Worm (Caenorhabditis elegans) whole organism, young adult: ENCODE results near the gene ify-1.

ENCODE experiments used
- C17E4.6 ChIP-seq: fragments of 200-800 bp; sonication (Bioruptor generic); IDR thresholded peaks from 2 replicates; pipeline ENCODE4 v1.3.6; 2022; ENCODE audit warnings: missing genetic modification reagents, missing genetic modification characterization, missing compliant biosample characterization
- F39B2.1 ChIP-seq: fragments of 200-800 bp; sonication (Bioruptor generic); IDR thresholded peaks from 2 replicates; pipeline ENCODE4 v1.3.6; 2022; ENCODE audit warnings: missing genetic modification reagents, missing genetic modification characterization, missing compliant biosample characterization
- F49E8.2 ChIP-seq: sonication (generic microtip); optimal IDR thresholded peaks from 3 replicates; lab custom pipeline; 2017; ENCODE audit warnings: missing genetic modification characterization, mild to moderate bottlenecking, missing compliant biosample characterization, antibody characterized with exemption, moderate library complexity; ENCODE audit not compliant: insufficient read depth
- F55B11.4 ChIP-seq: sonication (generic microtip); optimal IDR thresholded peaks from 2 replicates; lab custom pipeline; 2016; ENCODE audit warnings: missing compliant biosample characterization, missing genetic modification characterization, borderline replicate concordance; ENCODE audit not compliant: insufficient read depth
- T07F8.4 ChIP-seq: sonication (generic microtip); optimal IDR thresholded peaks from 2 replicates; lab custom pipeline; 2016; ENCODE audit warnings: mild to moderate bottlenecking, missing genetic modification characterization, moderate library complexity, missing compliant biosample characterization
- Y56A3A.18 ChIP-seq: fragments of 200-800 bp; sonication (Bioruptor generic); IDR thresholded peaks from 2 replicates; pipeline ENCODE4 v1.3.6; 2022; ENCODE audit warnings: missing genetic modification reagents, missing genetic modification characterization, missing compliant biosample characterization
- Y67H2A.10 ChIP-seq: fragments of 200-800 bp; sonication (Bioruptor generic); conservative IDR thresholded peaks from 2 replicates; pipeline ENCODE4 v1.3.6; 2022; ENCODE audit warnings: missing genetic modification reagents, missing genetic modification characterization, missing compliant biosample characterization
- Y95B8A.8 ChIP-seq: fragments of 200-800 bp; sonication (Bioruptor generic); IDR thresholded peaks from 2 replicates; pipeline ENCODE4 v1.3.6; 2022; ENCODE audit warnings: missing genetic modification reagents, missing genetic modification characterization, missing compliant biosample characterization
- ZK185.1 ChIP-seq: sonication (generic microtip); optimal IDR thresholded peaks from 2 replicates; lab custom pipeline; 2016; ENCODE audit warnings: mild to moderate bottlenecking, missing genetic modification characterization, missing compliant biosample characterization; ENCODE audit not compliant: poor library complexity, severe bottlenecking
- aptf-2 ChIP-seq: fragments of 200-800 bp; sonication (Bioruptor generic); conservative IDR thresholded peaks from 2 replicates; pipeline ENCODE4 v1.3.6; 2022; ENCODE audit warnings: missing genetic modification reagents, missing genetic modification characterization, missing compliant biosample characterization
- aptf-3 ChIP-seq: fragments of 200-800 bp; sonication (Bioruptor generic); IDR thresholded peaks from 2 replicates; pipeline ENCODE4 v1.3.6; 2022; ENCODE audit warnings: missing genetic modification characterization, missing compliant biosample characterization
- atf-7 ChIP-seq: sonication (generic microtip); optimal IDR thresholded peaks from 2 replicates; lab custom pipeline; 2017; ENCODE audit warnings: mild to moderate bottlenecking, missing genetic modification characterization, missing compliant biosample characterization
- bed-2 ChIP-seq: fragments of 200-800 bp; sonication (Bioruptor generic); IDR thresholded peaks from 2 replicates; pipeline ENCODE4 v1.3.6; 2022; ENCODE audit warnings: missing genetic modification reagents, missing genetic modification characterization, missing compliant biosample characterization
- ccch-3 ChIP-seq: fragments of 200-800 bp; sonication (Bioruptor generic); optimal IDR thresholded peaks from 2 replicates; lab custom pipeline; 2018; ENCODE audit warnings: mild to moderate bottlenecking, missing genetic modification characterization, missing compliant biosample characterization
- cebp-1 ChIP-seq, 2 experiments: fragments of 200-800 bp in 1 of 2; sonication (Bioruptor generic) in 1 of 2; sonication (generic microtip) in 1 of 2; IDR thresholded peaks in 1 of 2; optimal IDR thresholded peaks in 1 of 2; 2 replicates each; pipeline versions ENCODE4 v1.3.6 to Lab custom; 2017 to 2022; ENCODE audit warnings: missing compliant biosample characterization in 2 of 2, missing genetic modification characterization in 2 of 2, mild to moderate bottlenecking in 1 of 2, missing genetic modification reagents in 1 of 2, moderate library complexity in 1 of 2
- ceh-58 ChIP-seq: fragments of 200-800 bp; sonication (Bioruptor generic); IDR thresholded peaks from 2 replicates; pipeline ENCODE4 v1.3.6; 2022; ENCODE audit warnings: missing genetic modification characterization, missing compliant biosample characterization
- ceh-79 ChIP-seq: sonication (generic microtip); optimal IDR thresholded peaks from 2 replicates; lab custom pipeline; 2017; ENCODE audit warnings: mild to moderate bottlenecking, missing genetic modification characterization, missing compliant biosample characterization
- ceh-91 ChIP-seq: fragments of 200-800 bp; sonication (Bioruptor generic); IDR thresholded peaks from 2 replicates; pipeline ENCODE4 v1.3.6; 2022; ENCODE audit warnings: missing genetic modification reagents, missing genetic modification characterization, missing compliant biosample characterization
- chd-7 ChIP-seq: sonication (generic microtip); optimal IDR thresholded peaks from 2 replicates; lab custom pipeline; 2016; ENCODE audit warnings: mild to moderate bottlenecking, missing genetic modification characterization, moderate library complexity, missing compliant biosample characterization
- dpl-1 ChIP-seq: fragments of 150-350 bp; optimal IDR thresholded peaks from 2 replicates; lab custom pipeline; 2014; ENCODE audit warnings: missing biosample characterization, missing genetic modification reagents, missing genetic modification characterization
- efl-1 ChIP-seq: fragments of 150-350 bp; optimal IDR thresholded peaks from 2 replicates; lab custom pipeline; 2014; ENCODE audit warnings: missing biosample characterization, missing genetic modification reagents, missing genetic modification characterization
- egrh-3 ChIP-seq: fragments of 200-800 bp; sonication (Bioruptor generic); IDR thresholded peaks from 2 replicates; pipeline ENCODE4 v1.3.6; 2022; ENCODE audit warnings: missing genetic modification reagents, missing genetic modification characterization, missing compliant biosample characterization
- hlh-12 ChIP-seq: sonication (generic microtip); optimal IDR thresholded peaks from 2 replicates; lab custom pipeline; 2016; ENCODE audit warnings: missing genetic modification characterization, missing compliant biosample characterization
- hlh-26 ChIP-seq: fragments of 200-800 bp; sonication (Bioruptor generic); conservative IDR thresholded peaks from 2 replicates; pipeline ENCODE4 v1.3.6; 2022; ENCODE audit warnings: missing genetic modification reagents, missing genetic modification characterization, missing compliant biosample characterization
- hsf-1 ChIP-seq: fragments of 200-800 bp; sonication (Bioruptor generic); IDR thresholded peaks from 2 replicates; pipeline ENCODE4 v1.3.6; 2022; ENCODE audit warnings: missing genetic modification reagents, missing genetic modification characterization, missing compliant biosample characterization
- lin-26 ChIP-seq: fragments of 200-800 bp; sonication (Bioruptor generic); IDR thresholded peaks from 2 replicates; pipeline ENCODE4 v1.3.6; 2022; ENCODE audit warnings: missing genetic modification reagents, missing genetic modification characterization, missing compliant biosample characterization
- lin-35 ChIP-seq, 3 experiments: fragments of 150-350 bp in 2 of 3; sonication (generic microtip) in 1 of 3; optimal IDR thresholded peaks; 2 replicates each; lab custom pipeline; 2014 to 2018; ENCODE audit warnings: missing biosample characterization in 3 of 3, missing genetic modification characterization in 3 of 3, missing genetic modification reagents in 3 of 3
- madf-10 ChIP-seq: sonication (generic microtip); optimal IDR thresholded peaks from 2 replicates; lab custom pipeline; 2016; ENCODE audit warnings: mild to moderate bottlenecking, missing genetic modification characterization, missing compliant biosample characterization
- mcd-1 ChIP-seq: fragments of 200-800 bp; sonication (Bioruptor generic); IDR thresholded peaks from 2 replicates; pipeline ENCODE4 v1.3.6; 2022; ENCODE audit warnings: missing genetic modification reagents, missing genetic modification characterization, missing compliant biosample characterization
- mes-4 ChIP-seq: sonication (generic microtip); optimal IDR thresholded peaks from 2 replicates; lab custom pipeline; 2016; ENCODE audit warnings: missing genotype, missing genetic modification characterization, missing compliant biosample characterization
- nfya-2 ChIP-seq: fragments of 200-800 bp; sonication (Bioruptor generic); IDR thresholded peaks from 2 replicates; pipeline ENCODE4 v1.3.6; 2022; ENCODE audit warnings: missing genetic modification reagents, missing genetic modification characterization, missing compliant biosample characterization
- nhr-27 ChIP-seq: fragments of 200-800 bp; sonication (Bioruptor generic); optimal IDR thresholded peaks from 2 replicates; lab custom pipeline; 2018; ENCODE audit warnings: mild to moderate bottlenecking, missing genetic modification characterization, moderate library complexity, missing compliant biosample characterization
- pha-4 ChIP-seq: fragments of 150-350 bp; sonication (generic microtip); optimal IDR thresholded peaks from 2 replicates; lab custom pipeline; 2014; ENCODE audit warnings: missing biosample characterization, missing genetic modification reagents, missing genetic modification characterization
- rcor-1 ChIP-seq: fragments of 200-800 bp; sonication (Bioruptor generic); IDR thresholded peaks from 2 replicates; pipeline ENCODE4 v1.3.6; 2022; ENCODE audit warnings: missing genetic modification reagents, missing genetic modification characterization, missing compliant biosample characterization
- rec-8 ChIP-seq, 2 experiments: sonication (generic microtip); optimal IDR thresholded peaks; 2 replicates each; lab custom pipeline; 2016; ENCODE audit warnings: mild to moderate bottlenecking in 2 of 2, missing genetic modification characterization in 2 of 2, missing genetic modification reagents in 2 of 2, missing genotype in 2 of 2, missing biosample characterization in 1 of 2, missing compliant biosample characterization in 1 of 2, moderate library complexity in 1 of 2
- repo-1 ChIP-seq: sonication (generic microtip); optimal IDR thresholded peaks from 2 replicates; lab custom pipeline; 2017; ENCODE audit warnings: mild to moderate bottlenecking, missing genetic modification characterization, missing compliant biosample characterization
- snpc-1.3 ChIP-seq: sonication (generic microtip); optimal IDR thresholded peaks from 2 replicates; lab custom pipeline; 2017; ENCODE audit warnings: missing genetic modification characterization, mild to moderate bottlenecking, missing compliant biosample characterization, antibody characterized with exemption, moderate library complexity, missing genotype, missing genetic modification reagents; ENCODE audit not compliant: insufficient read depth
- tbp1 ChIP-seq: fragments of 200-800 bp; sonication (Bioruptor generic); optimal IDR thresholded peaks from 2 replicates; lab custom pipeline; 2018; ENCODE audit warnings: mild to moderate bottlenecking, missing genetic modification characterization, missing compliant biosample characterization
- tbx-9 ChIP-seq: sonication (generic microtip); optimal IDR thresholded peaks from 2 replicates; lab custom pipeline; 2016; ENCODE audit warnings: borderline replicate concordance, missing genetic modification characterization, inconsistent platforms, missing compliant biosample characterization
- tlf-1 ChIP-seq: fragments of 200-800 bp; sonication (Bioruptor generic); optimal IDR thresholded peaks from 2 replicates; lab custom pipeline; 2018; ENCODE audit warnings: mild to moderate bottlenecking, missing genetic modification characterization, missing compliant biosample characterization
- xnd-1 ChIP-seq: sonication (generic microtip); optimal IDR thresholded peaks from 2 replicates; lab custom pipeline; 2016; ENCODE audit warnings: missing genotype, missing genetic modification reagents, missing genetic modification characterization, missing compliant biosample characterization
- ztf-18 ChIP-seq: sonication (generic microtip); optimal IDR thresholded peaks from 2 replicates; lab custom pipeline; 2016; ENCODE audit warnings: missing genotype, mild to moderate bottlenecking, missing genetic modification characterization, missing compliant biosample characterization
- ztf-22 ChIP-seq: fragments of 200-800 bp; sonication (Bioruptor generic); optimal IDR thresholded peaks from 2 replicates; lab custom pipeline; 2018; ENCODE audit warnings: mild to moderate bottlenecking, missing genetic modification characterization, moderate library complexity, missing compliant biosample characterization
- ztf-28 ChIP-seq: fragments of 200-800 bp; sonication (Bioruptor generic); IDR thresholded peaks from 2 replicates; pipeline ENCODE4 v1.3.6; 2022; ENCODE audit warnings: missing genetic modification reagents, missing genetic modification characterization, missing compliant biosample characterization
- ztf-6 ChIP-seq: fragments of 200-800 bp; sonication (Bioruptor generic); IDR thresholded peaks from 2 replicates; pipeline ENCODE4 v1.3.6; 2022; ENCODE audit warnings: missing genetic modification reagents, missing genetic modification characterization, missing compliant biosample characterization

Gene ify-1

DNA sequence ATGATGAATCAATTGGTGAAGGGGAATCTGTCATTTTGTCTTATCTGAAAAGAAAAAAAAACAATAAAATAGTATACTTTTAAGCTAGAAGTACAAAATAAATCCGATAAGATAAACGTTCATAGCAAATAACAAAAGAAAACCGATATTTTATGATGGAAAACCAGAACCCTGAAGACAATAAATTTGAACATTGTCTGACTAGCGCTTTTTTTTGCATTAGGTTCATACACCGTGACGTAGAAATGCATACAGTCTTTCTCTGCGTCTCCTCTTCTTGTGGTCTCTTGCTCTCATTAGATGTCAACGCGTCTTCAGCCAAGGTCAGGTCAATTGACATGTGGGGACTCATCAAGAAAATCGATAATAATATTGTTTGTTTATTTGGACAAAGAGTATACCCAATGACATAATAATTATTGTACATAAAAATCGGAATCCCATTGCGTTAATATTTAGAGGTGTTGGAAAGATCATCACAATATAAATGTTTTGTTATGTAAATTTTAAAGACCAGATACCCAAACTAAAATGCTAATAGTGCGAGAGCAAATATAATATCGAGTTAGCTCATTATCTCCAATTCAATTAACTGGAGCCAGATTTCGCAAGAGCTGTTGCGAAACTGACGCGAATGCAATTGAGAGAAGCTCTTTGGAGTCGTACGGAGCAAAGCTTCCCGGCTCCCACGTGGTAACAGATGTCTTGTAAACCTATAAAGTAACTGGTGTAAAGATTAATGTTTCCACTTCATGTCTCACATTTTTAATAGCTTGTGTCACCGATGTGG lies 26.3 kb upstream of the ify-1 start, which contains the start of gene dsh-2 (continued):
- no peak for TF ChIP-seq tbx-9 (tag; lab: Kevin White, UChicago)
- no peak for TF ChIP-seq Y56A3A.18 (GFP tag; lab: Robert Waterston, UW)
- no peak for TF ChIP-seq ztf-18 (tag; lab: Kevin White, UChicago)
- TF ChIP-seq nhr-27 (tag; lab: Kevin White, UChicago): no peak
- TF ChIP-seq F55B11.4 (tag; lab: Kevin White, UChicago): no peak
- TF ChIP-seq hsf-1 (GFP tag; lab: Robert Waterston, UW): no peak
- no peak for TF ChIP-seq chd-7 (tag; lab: Kevin White, UChicago)
- TF ChIP-seq aptf-2 (GFP tag; lab: Robert Waterston, UW): no peak
- no peak for TF ChIP-seq dpl-1 (GFP tag; lab: Kevin White, UChicago)
- no peak for TF ChIP-seq hlh-26
- no peak for TF ChIP-seq madf-10 (tag; lab: Kevin White, UChicago)
- no peak for TF ChIP-seq Y95B8A.8 (GFP tag; lab: Robert Waterston, UW)
- no peak for TF ChIP-seq mes-4
- no peak for TF ChIP-seq ztf-6 (GFP tag; lab: Robert Waterston, UW)
- TF ChIP-seq T07F8.4 (tag; lab: Kevin White, UChicago): no peak
- no peak for TF ChIP-seq xnd-1 (tag; lab: Kevin White, UChicago)
- TF ChIP-seq ztf-28: no peak
- TF ChIP-seq repo-1: no peak
- TF ChIP-seq pha-4 (tag; lab: Kevin White, UChicago): no peak
- TF ChIP-seq F49E8.2: no peak
- no peak for TF ChIP-seq tlf-1 (GFP tag; lab: Kevin White, UChicago)
- TF ChIP-seq ZK185.1: peak; percentile 4
- TF ChIP-seq ccch-3 (GFP tag; lab: Kevin White, UChicago): no peak
- TF ChIP-seq lin-35 (GFP tag; optimal IDR thresholded peaks at IDR 0.05; lab: Kevin White, UChicago): no peak
- peak; percentile 18 for TF ChIP-seq efl-1 (GFP tag; lab: Kevin White, UChicago)
- TF ChIP-seq rec-8 (tag; optimal IDR thresholded peaks at IDR 0.05; lab: Kevin White, UChicago): no peak
- TF ChIP-seq snpc-1.3 (tag; lab: Kevin White, UChicago): no peak
- no peak for TF ChIP-seq Y67H2A.10 (GFP tag; lab: Robert Waterston, UW)
- TF ChIP-seq ztf-22 (GFP tag; lab: Kevin White, UChicago): no peak
- no peak for TF ChIP-seq bed-2 (GFP tag; lab: Robert Waterston, UW)
- TF ChIP-seq cebp-1 (GFP tag; IDR thresholded peaks at IDR 0.05; lab: Robert Waterston, UW): peak; percentile 56; the same call in 1 of the 2 replicates
- TF ChIP-seq cebp-1 (tag; optimal IDR thresholded peaks at IDR 0.05; lab: Kevin White, UChicago): peak; percentile 90
- no peak for TF ChIP-seq ceh-58
- TF ChIP-seq atf-7 (tag; lab: Kevin White, UChicago): no peak
- no peak for TF ChIP-seq F39B2.1 (GFP tag; lab: Robert Waterston, UW)
- TF ChIP-seq aptf-3 (GFP tag; lab: Robert Waterston, UW): no peak
- no peak for TF ChIP-seq C17E4.6 (GFP tag; lab: Robert Waterston, UW)
- TF ChIP-seq ceh-79 (tag; lab: Kevin White, UChicago): no peak
- TF ChIP-seq tbp1 (GFP tag; lab: Kevin White, UChicago): peak; percentile 44
- peak; percentile 50 for TF ChIP-seq mcd-1
- no peak for TF ChIP-seq lin-26 (GFP tag; lab: Robert Waterston, UW)
- TF ChIP-seq hlh-12 (tag; lab: Kevin White, UChicago): no peak
- no peak for TF ChIP-seq rcor-1 (GFP tag; lab: Robert Waterston, UW)
- no peak for TF ChIP-seq ceh-91 (GFP tag; lab: Robert Waterston, UW)
- TF ChIP-seq nfya-2 (GFP tag; lab: Robert Waterston, UW): no peak
- no peak for TF ChIP-seq egrh-3 (GFP tag; lab: Robert Waterston, UW)
